Fruit fly (Drosophila melanogaster): ENCODE measurements around the gene Rsph1.
A peak's percentile ranks its signal among the peaks of the same experiment; 100 is the strongest.

Rsph1 gene

DNA sequence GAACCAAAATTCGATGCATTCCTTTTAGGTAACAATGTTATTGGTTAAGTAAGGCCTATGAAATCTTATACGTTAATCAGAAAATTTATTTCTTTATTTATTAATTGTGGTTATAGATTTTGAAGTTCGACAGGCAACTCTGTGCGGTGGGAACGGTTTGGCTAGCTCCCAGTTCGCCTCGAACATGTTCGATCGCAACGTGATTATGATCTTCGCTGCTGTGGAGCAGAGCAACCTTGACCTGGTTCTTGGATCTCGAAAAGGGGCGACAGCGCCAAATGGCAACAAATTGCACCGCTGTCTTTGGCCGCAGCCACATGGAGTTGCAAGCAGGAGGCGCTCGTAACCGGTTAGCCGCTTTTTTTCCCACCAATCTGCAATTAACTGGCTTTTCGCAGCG, 28.9 kb upstream of the Rsph1 start:
- TF ChIP-seq CG12768 (GFP tag; optimal IDR thresholded peaks at IDR 0.05) (no peak), pad (GFP tag; optimal IDR thresholded peaks at IDR 0.05) (no peak), ovo (GFP tag; optimal IDR thresholded peaks at IDR 0.05) (no peak)

DNA sequence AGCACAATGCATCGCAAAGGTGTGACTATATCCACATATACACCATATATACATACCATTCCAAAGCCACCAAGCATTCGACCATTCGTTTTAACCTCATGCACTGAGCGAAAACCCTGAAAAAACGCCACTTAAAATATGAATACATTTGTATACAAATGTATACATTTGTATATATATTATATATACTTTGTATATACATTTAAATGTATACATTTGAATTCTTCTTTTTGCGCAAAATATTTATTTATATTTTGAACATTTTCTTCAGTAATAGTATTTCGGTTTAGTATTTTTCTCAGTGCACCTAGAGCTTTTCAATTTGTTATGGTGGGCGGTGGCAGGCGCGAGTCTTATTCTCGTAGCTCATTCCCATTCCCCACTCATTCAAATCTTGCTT, 26.9 kb upstream of the Rsph1 start:
- no peak for TF ChIP-seq Hr96 (GFP tag; optimal IDR thresholded peaks at IDR 0.05)
- peak; percentile 49 for TF ChIP-seq CG11617 (GFP tag; optimal IDR thresholded peaks at IDR 0.05)
- TF ChIP-seq CG14711 (tag; optimal IDR thresholded peaks at IDR 0.05) = peak; percentile 56
- peak; percentile 11 for TF ChIP-seq pad (GFP tag; optimal IDR thresholded peaks at IDR 0.05)
- peak; percentile 11 for TF ChIP-seq cic (GFP tag; optimal IDR thresholded peaks at IDR 0.05)
- TF ChIP-seq tj (GFP tag; optimal IDR thresholded peaks at IDR 0.05) = peak; percentile 20
- TF ChIP-seq CG1620 (GFP tag; optimal IDR thresholded peaks at IDR 0.05) = no peak
- TF ChIP-seq Mnt (GFP tag; optimal IDR thresholded peaks at IDR 0.05) = no peak
- peak; percentile 71 for TF ChIP-seq kay (GFP tag; ENCODE audit: borderline replicate concordance)
- no peak for TF ChIP-seq CG5204 (GFP tag; optimal IDR thresholded peaks at IDR 0.05)
- peak; percentile 77 for TF ChIP-seq CG7045 (GFP tag; optimal IDR thresholded peaks at IDR 0.05)
- TF ChIP-seq cnc (optimal IDR thresholded peaks at IDR 0.05) = no peak
- TF ChIP-seq CG33017 (tag; optimal IDR thresholded peaks at IDR 0.05) = peak; percentile 87
- TF ChIP-seq Clk (GFP tag; optimal IDR thresholded peaks at IDR 0.05) = peak; percentile 18
- no peak for TF ChIP-seq Crg-1 (GFP tag; optimal IDR thresholded peaks at IDR 0.05)
- no peak for TF ChIP-seq toe (GFP tag; optimal IDR thresholded peaks at IDR 0.05)
- peak; percentile 63 for TF ChIP-seq CG7101 (tag; optimal IDR thresholded peaks at IDR 0.05)
- TF ChIP-seq bab1 (GFP tag; optimal IDR thresholded peaks at IDR 0.05) = no peak
- TF ChIP-seq CG12768 (GFP tag; optimal IDR thresholded peaks at IDR 0.05) = peak; percentile 57
- no peak for TF ChIP-seq ovo (GFP tag; optimal IDR thresholded peaks at IDR 0.05)

DNA sequence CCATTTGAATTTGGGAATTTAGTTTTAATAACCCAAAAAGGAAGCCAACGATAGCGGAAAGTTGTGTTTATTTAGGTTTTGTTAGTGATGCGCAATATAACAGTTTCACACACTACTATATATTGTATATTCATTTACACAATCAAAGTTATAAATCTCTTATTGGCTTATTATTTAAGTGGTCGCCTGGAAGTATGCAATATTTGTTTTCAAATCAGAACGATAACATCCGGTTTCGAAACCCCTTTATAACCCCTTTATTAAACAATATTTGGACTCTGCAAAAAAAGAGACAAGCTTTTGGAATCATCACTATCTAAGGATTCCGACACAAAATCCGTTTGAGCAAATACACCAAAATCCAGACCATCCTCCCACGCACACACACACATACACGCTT, 25.3 kb upstream of the Rsph1 start:
- no peak for TF ChIP-seq Mnt (GFP tag; optimal IDR thresholded peaks at IDR 0.05)
- TF ChIP-seq bab1 (GFP tag; optimal IDR thresholded peaks at IDR 0.05) = peak; percentile 60
- peak; percentile 4 for TF ChIP-seq CG12768 (GFP tag; optimal IDR thresholded peaks at IDR 0.05)
- peak; percentile 19 for TF ChIP-seq CG7101 (tag; optimal IDR thresholded peaks at IDR 0.05)
- no peak for TF ChIP-seq tj (GFP tag; optimal IDR thresholded peaks at IDR 0.05)
- peak; percentile 33 for TF ChIP-seq toe (GFP tag; optimal IDR thresholded peaks at IDR 0.05)
- TF ChIP-seq CG11617 (GFP tag; optimal IDR thresholded peaks at IDR 0.05) = peak; percentile 32
- no peak for TF ChIP-seq cnc (optimal IDR thresholded peaks at IDR 0.05)
- TF ChIP-seq CG7045 (GFP tag; optimal IDR thresholded peaks at IDR 0.05) = no peak

DNA sequence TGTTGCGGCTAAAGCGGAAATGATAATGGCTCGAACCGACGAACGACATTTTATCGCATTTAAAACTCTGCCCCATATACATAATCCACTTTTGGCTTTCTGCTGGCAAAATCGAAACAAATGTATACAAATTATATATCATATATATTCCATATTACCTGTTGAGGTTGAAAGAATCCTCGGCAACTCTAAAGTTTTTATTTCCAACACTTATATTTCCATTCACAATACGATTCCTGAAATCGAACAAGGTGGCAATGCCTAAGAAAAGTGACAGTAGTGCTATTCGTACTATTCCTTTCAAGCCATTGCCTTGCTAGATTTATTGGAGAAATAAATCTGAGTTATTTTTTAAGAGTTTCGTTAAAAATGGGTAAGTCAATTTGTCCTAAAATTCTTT, 24.7 kb upstream of the Rsph1 start, which contains the start of gene Pk34A:
Gene Pk34A, plus strand, starts transcription at position 301 of the 400 bp plus-strand sequence.
- no peak for TF ChIP-seq Clk (GFP tag; optimal IDR thresholded peaks at IDR 0.05)
- no peak for TF ChIP-seq CG1620 (GFP tag; optimal IDR thresholded peaks at IDR 0.05)
- TF ChIP-seq pad (GFP tag; optimal IDR thresholded peaks at IDR 0.05) = no peak
- no peak for TF ChIP-seq cic (GFP tag; optimal IDR thresholded peaks at IDR 0.05)
- TF ChIP-seq bab1 (GFP tag; optimal IDR thresholded peaks at IDR 0.05) = no peak
- no peak for TF ChIP-seq Mnt (GFP tag; optimal IDR thresholded peaks at IDR 0.05)
- TF ChIP-seq CG11617 (GFP tag; optimal IDR thresholded peaks at IDR 0.05) = no peak
- TF ChIP-seq Hr96 (GFP tag; optimal IDR thresholded peaks at IDR 0.05) = no peak
- no peak for TF ChIP-seq CG33017 (tag; optimal IDR thresholded peaks at IDR 0.05)
- TF ChIP-seq CG7101 (tag; optimal IDR thresholded peaks at IDR 0.05) = no peak
- TF ChIP-seq cnc (optimal IDR thresholded peaks at IDR 0.05) = no peak
- TF ChIP-seq CG5204 (GFP tag; optimal IDR thresholded peaks at IDR 0.05) = no peak
- TF ChIP-seq toe (GFP tag; optimal IDR thresholded peaks at IDR 0.05) = no peak
- no peak for TF ChIP-seq CG12768 (GFP tag; optimal IDR thresholded peaks at IDR 0.05)
- TF ChIP-seq CG7045 (GFP tag; optimal IDR thresholded peaks at IDR 0.05) = no peak
- no peak for TF ChIP-seq ovo (GFP tag; optimal IDR thresholded peaks at IDR 0.05)
- TF ChIP-seq tj (GFP tag; optimal IDR thresholded peaks at IDR 0.05) = no peak
- no peak for TF ChIP-seq kay (GFP tag; ENCODE audit: borderline replicate concordance)

DNA sequence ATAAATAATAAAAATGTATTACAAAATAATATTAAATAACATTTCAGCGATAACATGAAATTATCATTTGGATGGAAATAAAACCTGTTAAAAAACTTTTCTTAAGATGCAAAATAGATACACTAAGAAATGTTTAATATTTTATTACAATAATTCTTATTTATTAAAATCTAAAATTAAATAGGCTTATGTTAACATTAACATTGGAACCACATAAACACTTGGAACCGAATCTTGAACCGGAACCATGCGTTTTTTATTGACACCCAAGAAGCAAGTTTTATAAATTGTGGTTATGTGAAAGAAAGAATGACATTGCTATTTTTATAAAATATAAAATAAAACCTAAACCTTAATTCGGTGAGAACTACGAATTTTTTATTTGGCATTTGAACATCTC, 23.0 kb upstream of the Rsph1 start, which contains the start of gene kmg:
Gene kmg, plus strand, starts transcription at position 301 of the 400 bp plus-strand sequence.
- TF ChIP-seq cnc (optimal IDR thresholded peaks at IDR 0.05) (no peak), Hr96 (GFP tag; optimal IDR thresholded peaks at IDR 0.05) (no peak), CG33017 (tag; optimal IDR thresholded peaks at IDR 0.05) (no peak)

DNA sequence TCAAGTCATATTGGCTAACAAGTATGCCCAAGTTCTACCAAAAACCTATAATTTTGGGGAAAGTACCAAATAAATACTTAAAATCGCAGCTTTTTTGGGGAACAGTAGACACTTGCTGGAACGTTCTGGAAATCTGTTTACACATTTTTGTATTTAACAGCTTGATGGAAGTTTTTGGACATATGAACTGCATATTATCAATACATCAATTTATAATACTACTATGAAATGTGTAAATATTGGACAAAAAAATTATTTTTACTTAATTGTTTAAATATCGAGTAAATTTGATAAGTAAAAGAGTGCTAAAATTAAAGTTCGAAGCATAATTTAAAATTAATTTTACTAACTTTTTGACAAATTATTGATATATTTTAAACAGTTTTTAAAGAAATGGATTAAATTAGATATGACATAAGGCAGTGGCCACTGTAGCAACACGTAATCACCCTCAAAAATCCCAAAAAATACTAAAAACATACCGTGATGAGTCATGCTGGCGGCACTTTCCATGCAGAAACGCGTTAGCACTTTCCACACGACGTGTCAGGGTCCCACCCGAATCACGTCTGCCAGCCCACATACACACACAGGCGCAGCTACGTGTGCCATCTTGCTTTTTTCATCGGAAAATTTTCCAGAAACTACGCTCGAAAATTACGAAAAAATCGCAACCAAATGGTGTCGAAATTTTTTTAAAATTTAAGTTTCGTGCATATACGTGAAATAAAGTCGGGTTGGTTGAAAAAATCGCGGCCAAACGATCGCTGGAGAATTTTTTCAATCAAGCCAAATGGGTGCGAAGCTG, 18.1 kb upstream of the Rsph1 start, which contains the start of gene Sirt1:
Gene Sirt1, plus strand, starts transcription at position 571 of the 808 bp plus-strand sequence.
- TF ChIP-seq CG7045 (GFP tag; optimal IDR thresholded peaks at IDR 0.05) = peak; percentile 79
- peak; percentile 79 for TF ChIP-seq CG14711 (tag; optimal IDR thresholded peaks at IDR 0.05)
- TF ChIP-seq Crg-1 (GFP tag; optimal IDR thresholded peaks at IDR 0.05) = peak; percentile 23
- peak; percentile 88 for TF ChIP-seq cic (GFP tag; optimal IDR thresholded peaks at IDR 0.05)
- TF ChIP-seq CG33017 (tag; optimal IDR thresholded peaks at IDR 0.05) = peak; percentile 73
- peak; percentile 99 for TF ChIP-seq kay (GFP tag; ENCODE audit: borderline replicate concordance)
- TF ChIP-seq CG5204 (GFP tag; optimal IDR thresholded peaks at IDR 0.05) = no peak
- TF ChIP-seq CG11617 (GFP tag; optimal IDR thresholded peaks at IDR 0.05) = peak; percentile 85
- peak; percentile 43 for TF ChIP-seq bab1 (GFP tag; optimal IDR thresholded peaks at IDR 0.05)
- TF ChIP-seq toe (GFP tag; optimal IDR thresholded peaks at IDR 0.05) = no peak
- peak; percentile 82 for TF ChIP-seq Mnt (GFP tag; optimal IDR thresholded peaks at IDR 0.05)
- peak; percentile 86 for TF ChIP-seq CG7101 (tag; optimal IDR thresholded peaks at IDR 0.05)
- TF ChIP-seq tj (GFP tag; optimal IDR thresholded peaks at IDR 0.05) = no peak
- peak; percentile 55 for TF ChIP-seq ovo (GFP tag; optimal IDR thresholded peaks at IDR 0.05)
- no peak for TF ChIP-seq Clk (GFP tag; optimal IDR thresholded peaks at IDR 0.05)
- no peak for TF ChIP-seq Hr96 (GFP tag; optimal IDR thresholded peaks at IDR 0.05)
- peak in 1 of 2 experiments; percentile 12 for TF ChIP-seq cnc (optimal IDR thresholded peaks at IDR 0.05)
- peak; percentile 78 for TF ChIP-seq CG12768 (GFP tag; optimal IDR thresholded peaks at IDR 0.05)
- TF ChIP-seq pad (GFP tag; optimal IDR thresholded peaks at IDR 0.05) = peak; percentile 76
- peak; percentile 46 for TF ChIP-seq CG1620 (GFP tag; optimal IDR thresholded peaks at IDR 0.05)

All from whole organism, adult.